Worm (Caenorhabditis elegans) whole organism, L2 larva: Measurements from ENCODE around the gene cutl-3.
"Not testable (repeated sequence)": the region's sequence is repeated elsewhere in the genome, so short reads cannot be mapped to it uniquely, and the experiment has no call there.

Experiments
- C34F6.9 ChIP-seq: fragments of 150-350 bp; optimal IDR thresholded peaks from 2 replicates; lab custom pipeline; 2014; ENCODE audit warnings: missing biosample characterization, missing genetic modification characterization
- F13H6.1 ChIP-seq: sonication (generic microtip); optimal IDR thresholded peaks from 2 replicates; lab custom pipeline; 2016; ENCODE audit warnings: missing genetic modification characterization, missing compliant biosample characterization
- Y55F3AM.14 ChIP-seq: fragments of 200-800 bp; sonication (Bioruptor generic); optimal IDR thresholded peaks from 2 replicates; lab custom pipeline; 2018; ENCODE audit warnings: mild to moderate bottlenecking, missing genetic modification characterization, missing compliant biosample characterization
- alr-1 ChIP-seq: fragments of 150-350 bp; optimal IDR thresholded peaks from 2 replicates; lab custom pipeline; 2014; ENCODE audit warnings: missing biosample characterization, missing genetic modification characterization
- aly-2 ChIP-seq: fragments of 150-350 bp; optimal IDR thresholded peaks from 2 replicates; lab custom pipeline; 2014; ENCODE audit warnings: missing biosample characterization, missing genetic modification characterization
- ceh-16 ChIP-seq: fragments of 150-350 bp; optimal IDR thresholded peaks from 2 replicates; lab custom pipeline; 2014; ENCODE audit warnings: missing biosample characterization, missing genetic modification characterization
- ceh-82 ChIP-seq: fragments of 150-350 bp; optimal IDR thresholded peaks from 2 replicates; lab custom pipeline; 2014; ENCODE audit warnings: missing biosample characterization, missing genetic modification characterization
- crh-2 ChIP-seq: sonication (generic microtip); optimal IDR thresholded peaks from 2 replicates; lab custom pipeline; 2017; ENCODE audit warnings: missing biosample characterization, missing genetic modification characterization
- egl-27 ChIP-seq: sonication (generic microtip); optimal IDR thresholded peaks from 3 replicates; lab custom pipeline; 2017; ENCODE audit warnings: missing biosample characterization, missing genetic modification reagents, missing genetic modification characterization
- elt-3 ChIP-seq: sonication (generic microtip); optimal IDR thresholded peaks from 2 replicates; lab custom pipeline; 2017; ENCODE audit warnings: missing biosample characterization, missing genetic modification characterization
- fos-1 ChIP-seq: fragments of 150-350 bp; optimal IDR thresholded peaks from 2 replicates; lab custom pipeline; 2014; ENCODE audit warnings: missing biosample characterization, missing genetic modification characterization
- gmeb-1 ChIP-seq: fragments of 150-350 bp; optimal IDR thresholded peaks from 2 replicates; lab custom pipeline; 2014; ENCODE audit warnings: missing biosample characterization, missing genetic modification characterization
- lin-11 ChIP-seq: fragments of 150-350 bp; sonication (generic microtip); optimal IDR thresholded peaks from 2 replicates; lab custom pipeline; 2014; ENCODE audit warnings: missing biosample characterization, missing genetic modification characterization, inconsistent platforms, mixed read lengths
- lin-13 ChIP-seq: fragments of 150-350 bp; optimal IDR thresholded peaks from 2 replicates; lab custom pipeline; 2014; ENCODE audit warnings: missing biosample characterization, missing genetic modification reagents, missing genetic modification characterization
- lin-39 ChIP-seq: fragments of 150-350 bp; optimal IDR thresholded peaks from 2 replicates; lab custom pipeline; 2014; ENCODE audit warnings: missing biosample characterization, missing genetic modification reagents, missing genetic modification characterization
- mab-5 ChIP-seq: fragments of 150-350 bp; optimal IDR thresholded peaks from 2 replicates; lab custom pipeline; 2014; ENCODE audit warnings: missing biosample characterization, missing genetic modification characterization
- mdl-1 ChIP-seq, 2 experiments: fragments of 150-350 bp in 1 of 2; sonication (generic microtip) in 1 of 2; optimal IDR thresholded peaks; 2 replicates each; lab custom pipeline; 2017; ENCODE audit warnings: missing biosample characterization in 2 of 2, missing genetic modification characterization in 2 of 2
- nhr-12 ChIP-seq: fragments of 150-350 bp; optimal IDR thresholded peaks from 2 replicates; lab custom pipeline; 2014; ENCODE audit warnings: missing biosample characterization, missing genetic modification characterization
- nhr-129 ChIP-seq: fragments of 150-350 bp; optimal IDR thresholded peaks from 2 replicates; lab custom pipeline; 2014; ENCODE audit warnings: missing biosample characterization, missing genetic modification characterization
- nhr-21 ChIP-seq: fragments of 150-350 bp; optimal IDR thresholded peaks from 2 replicates; lab custom pipeline; 2014; ENCODE audit warnings: missing biosample characterization, missing genetic modification characterization
- nhr-25 ChIP-seq: fragments of 150-350 bp; sonication (generic microtip); optimal IDR thresholded peaks from 3 replicates; lab custom pipeline; 2014; ENCODE audit warnings: missing biosample characterization, missing genetic modification characterization
- nhr-6 ChIP-seq: fragments of 150-350 bp; optimal IDR thresholded peaks from 2 replicates; lab custom pipeline; 2014; ENCODE audit warnings: missing biosample characterization, missing genetic modification characterization
- peb-1 ChIP-seq: fragments of 150-350 bp; optimal IDR thresholded peaks from 2 replicates; lab custom pipeline; 2014; ENCODE audit warnings: missing biosample characterization, missing genetic modification characterization
- skn-1 ChIP-seq: sonication (generic microtip); optimal IDR thresholded peaks from 2 replicates; lab custom pipeline; 2017; ENCODE audit warnings: missing biosample characterization, missing genetic modification characterization
- sma-9 ChIP-seq, 2 experiments: fragments of 150-350 bp in 1 of 2; sonication (generic microtip) in 1 of 2; optimal IDR thresholded peaks; 2 replicates each; lab custom pipeline; 2014 to 2016; ENCODE audit warnings: missing genetic modification characterization in 2 of 2, mild to moderate bottlenecking in 1 of 2, missing biosample characterization in 1 of 2, missing compliant biosample characterization in 1 of 2, missing genetic modification reagents in 1 of 2, moderate library complexity in 1 of 2
- snpc-4 ChIP-seq: fragments of 150-350 bp; optimal IDR thresholded peaks from 2 replicates; lab custom pipeline; 2014; ENCODE audit warnings: missing biosample characterization, missing genetic modification characterization
- zag-1 ChIP-seq: fragments of 150-350 bp; optimal IDR thresholded peaks from 2 replicates; lab custom pipeline; 2014; ENCODE audit warnings: missing biosample characterization, missing genetic modification characterization
- ztf-1 ChIP-seq: fragments of 200-800 bp; sonication (Bioruptor generic); conservative IDR thresholded peaks from 2 replicates; pipeline ENCODE4 v1.3.6; 2022; ENCODE audit warnings: missing genetic modification characterization, missing compliant biosample characterization
- ztf-11 ChIP-seq: sonication (generic microtip); optimal IDR thresholded peaks from 2 replicates; lab custom pipeline; 2017; ENCODE audit warnings: missing biosample characterization, missing genetic modification characterization
- ztf-4 ChIP-seq: fragments of 150-350 bp; optimal IDR thresholded peaks from 2 replicates; lab custom pipeline; 2014; ENCODE audit warnings: missing biosample characterization, missing genetic modification characterization

Gene cutl-3

DNA sequence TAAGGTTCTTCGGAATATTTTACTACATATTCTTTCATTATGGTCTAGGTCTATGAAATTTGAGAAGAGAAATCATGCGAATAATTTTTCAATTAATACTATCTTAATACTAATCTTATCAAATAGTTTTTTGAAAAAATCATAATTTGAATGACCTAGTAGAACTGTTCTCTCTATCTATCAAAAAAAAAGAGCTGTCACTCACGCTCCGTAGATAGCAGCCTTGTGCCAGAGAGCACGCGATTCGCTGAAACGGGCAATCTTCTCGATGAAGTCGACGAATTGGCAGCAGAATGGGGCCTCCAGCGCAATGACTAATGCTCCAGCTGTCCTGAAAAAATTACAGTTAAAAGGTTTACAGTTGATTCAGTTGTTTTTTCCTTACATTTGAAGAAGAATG lies 29.4 kb downstream of the cutl-3 start:
- TF ChIP-seq C34F6.9, result no peak
- no peak for TF ChIP-seq crh-2 (tag; lab: Kevin White, UChicago)
- no peak for TF ChIP-seq nhr-12 (tag; lab: Kevin White, UChicago)
- no peak for TF ChIP-seq nhr-6 (tag; lab: Kevin White, UChicago)
- TF ChIP-seq ceh-82 (tag; lab: Kevin White, UChicago), result no peak
- no peak for TF ChIP-seq sma-9 (GFP tag; optimal IDR thresholded peaks at IDR 0.05; lab: Kevin White, UChicago)
- no peak for TF ChIP-seq sma-9 (tag; optimal IDR thresholded peaks at IDR 0.05; lab: Kevin White, UChicago)
- TF ChIP-seq mdl-1 (tag; optimal IDR thresholded peaks at IDR 0.05; lab: Kevin White, UChicago), result no peak
- TF ChIP-seq mab-5 (tag; lab: Kevin White, UChicago), result no peak
- no peak for TF ChIP-seq lin-39 (tag; lab: Kevin White, UChicago)
- no peak for TF ChIP-seq nhr-129 (tag; lab: Kevin White, UChicago)
- no peak for TF ChIP-seq gmeb-1

DNA sequence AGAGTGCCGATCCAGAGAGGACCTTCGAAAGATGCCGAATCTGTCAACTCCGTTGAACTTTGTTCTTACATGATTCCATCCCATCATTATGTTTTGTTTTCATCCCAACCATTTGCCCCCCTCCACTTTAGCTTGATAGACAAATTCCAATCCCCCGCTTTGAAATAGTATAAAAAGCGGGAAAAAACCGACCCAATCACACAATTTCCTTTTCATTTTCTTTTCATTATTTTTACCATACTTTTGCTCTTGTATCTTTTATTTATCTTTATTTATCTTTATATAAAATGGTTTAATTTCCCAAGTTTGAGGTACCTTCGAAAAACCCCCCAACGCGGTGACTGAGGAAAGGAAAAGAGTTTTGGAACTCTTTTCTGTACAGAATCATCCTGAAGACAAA lies 32.5 kb downstream of the cutl-3 start, which contains the start of gene F20D1.22:
F20D1.22 (plus strand) TSS at position 301 of the 400 bp plus-strand sequence.
- not testable (repeated sequence) for TF ChIP-seq Y55F3AM.14; aly-2; alr-1 (tag; lab: Kevin White, UChicago)

DNA sequence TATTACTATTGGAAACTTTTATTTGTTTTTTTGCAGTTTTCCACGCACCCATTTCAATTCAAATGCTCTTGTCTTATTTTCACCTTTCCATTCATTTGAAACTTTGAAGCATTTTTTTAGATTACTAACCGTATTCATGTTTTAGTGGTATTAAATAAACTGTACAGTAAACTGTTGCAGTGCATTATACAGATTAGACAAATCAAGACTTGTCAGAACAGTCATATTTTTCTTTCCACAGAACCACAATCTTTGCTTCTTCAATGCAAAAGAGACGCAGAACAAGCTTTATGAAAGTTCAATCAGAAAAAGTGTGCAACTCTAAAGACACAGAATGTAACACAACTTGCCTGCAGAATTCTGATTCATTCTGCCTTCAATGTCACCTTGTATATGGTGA lies 33.2 kb downstream of the cutl-3 start, which contains the start of gene F45B8.5:
F45B8.5 (plus strand) TSS at position 301 of the 400 bp plus-strand sequence.
- TF ChIP-seq zag-1 (tag; lab: Kevin White, UChicago), result no peak
- TF ChIP-seq nhr-21 (tag; lab: Kevin White, UChicago), result no peak

DNA sequence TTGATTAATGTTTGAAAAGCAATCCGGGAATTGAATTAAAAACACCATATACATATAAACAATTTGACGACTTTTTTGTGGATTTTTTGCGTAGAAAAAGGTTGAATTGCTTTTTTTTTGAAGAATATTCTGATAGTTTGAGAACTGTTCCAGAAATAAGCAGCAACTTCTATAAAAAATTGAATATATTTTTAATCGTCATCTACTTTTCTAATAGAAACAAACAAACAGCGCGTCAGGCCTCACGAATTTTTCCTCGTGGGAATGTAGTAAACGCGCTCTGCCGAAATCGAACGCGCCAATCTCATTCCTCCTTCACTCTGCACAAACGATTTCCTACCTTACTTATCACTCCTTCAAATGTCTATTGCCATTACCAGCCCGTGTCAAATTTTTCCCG lies 34.7 kb downstream of the cutl-3 start, which contains the start of gene rgs-11:
rgs-11 (plus strand) TSS at position 301 of the 400 bp plus-strand sequence.
- TF ChIP-seq nhr-6 (tag; lab: Kevin White, UChicago), result no peak
- TF ChIP-seq ceh-16 (tag; lab: Kevin White, UChicago), result no peak
- no peak for TF ChIP-seq peb-1 (tag; lab: Kevin White, UChicago)
- TF ChIP-seq ztf-4 (tag; lab: Kevin White, UChicago), result no peak
- TF ChIP-seq elt-3 (tag; lab: Kevin White, UChicago), result no peak
- TF ChIP-seq, all 48 proteins: peak for 0

DNA sequence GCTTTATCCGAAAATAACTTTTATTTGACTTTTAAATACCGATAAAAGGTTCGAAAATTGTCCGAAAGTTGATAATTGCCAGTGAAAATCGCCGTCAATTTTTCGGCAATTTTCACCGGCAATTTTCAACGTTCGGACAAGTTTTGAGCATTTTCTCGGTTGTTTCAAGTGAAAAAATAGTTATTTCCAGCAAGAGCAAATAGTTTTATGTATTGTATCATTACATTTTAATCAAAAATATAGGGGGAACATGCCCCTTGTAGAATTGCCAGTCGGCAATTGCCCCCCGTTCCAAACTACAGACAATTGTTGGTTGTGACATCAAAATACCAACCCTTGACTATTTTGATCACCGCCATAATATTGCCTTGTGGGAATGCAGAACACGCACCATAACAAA lies 36.5 kb downstream of the cutl-3 start, which contains the start of gene rgs-10:
rgs-10 (plus strand) TSS at position 301 of the 400 bp plus-strand sequence.
- no peak for TF ChIP-seq nhr-6 (tag; lab: Kevin White, UChicago)
- TF ChIP-seq egl-27, result no peak
- TF ChIP-seq ztf-4 (tag; lab: Kevin White, UChicago), result no peak
- TF ChIP-seq skn-1 (tag; lab: Kevin White, UChicago), result no peak
- no peak for TF ChIP-seq lin-11
- TF ChIP-seq ztf-1, result no peak
- no peak for TF ChIP-seq nhr-21 (tag; lab: Kevin White, UChicago)
- TF ChIP-seq zag-1 (tag; lab: Kevin White, UChicago), result no peak
- TF ChIP-seq snpc-4 (tag; lab: Kevin White, UChicago), result no peak
- no peak for TF ChIP-seq lin-39 (tag; lab: Kevin White, UChicago)
- no peak for TF ChIP-seq nhr-25 (tag; lab: Kevin White, UChicago)
- TF ChIP-seq ztf-11 (tag; lab: Kevin White, UChicago), result no peak
- no peak for TF ChIP-seq C34F6.9
- TF ChIP-seq sma-9 (GFP tag; optimal IDR thresholded peaks at IDR 0.05; lab: Kevin White, UChicago), result no peak
- no peak for TF ChIP-seq sma-9 (tag; optimal IDR thresholded peaks at IDR 0.05; lab: Kevin White, UChicago)
- no peak for TF ChIP-seq fos-1 (tag; lab: Kevin White, UChicago)
- TF ChIP-seq crh-2 (tag; lab: Kevin White, UChicago), result no peak

DNA sequence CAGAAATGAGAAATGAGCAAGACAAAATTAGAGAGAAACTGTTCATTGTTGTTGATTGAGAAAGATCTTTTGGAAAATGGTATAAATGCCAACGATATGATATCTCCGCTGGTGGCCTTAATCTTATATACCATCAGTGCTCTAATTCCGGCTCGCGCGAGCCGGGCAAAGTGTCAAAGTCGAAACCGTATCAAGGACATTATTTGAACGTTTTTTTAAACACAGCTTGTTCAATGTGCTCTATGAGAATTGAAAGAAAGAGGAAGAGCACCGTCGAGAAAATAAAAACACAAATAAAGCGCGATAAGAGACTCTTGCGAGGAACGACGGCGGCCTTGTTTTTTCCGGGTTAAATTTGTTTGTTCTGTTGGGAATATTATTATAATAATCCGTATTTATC lies 37.5 kb downstream of the cutl-3 start, which contains the start of gene idpp-3:
idpp-3 (minus strand) TSS at position 101 of the 400 bp plus-strand sequence.
- TF ChIP-seq C34F6.9 (no peak), fos-1 (tag; lab: Kevin White, UChicago) (no peak), peb-1 (tag; lab: Kevin White, UChicago) (no peak), F13H6.1 (tag; lab: Kevin White, UChicago) (no peak), elt-3 (tag; lab: Kevin White, UChicago) (no peak), lin-13 (GFP tag; lab: Kevin White, UChicago) (no peak)
